Worm (Caenorhabditis elegans) whole organism, early embryonic: ENCODE data around the gene Y77E11A.8.

Source experiments
- B0310.2 ChIP-seq: sonication (generic microtip); optimal IDR thresholded peaks from 2 replicates; lab custom pipeline; 2016; ENCODE audit warnings: mild to moderate bottlenecking, missing genetic modification characterization, missing compliant biosample characterization
- F13C5.2 ChIP-seq: sonication (generic microtip); optimal IDR thresholded peaks from 2 replicates; lab custom pipeline; 2017; ENCODE audit warnings: mild to moderate bottlenecking, missing genetic modification characterization, inconsistent platforms, missing compliant biosample characterization
- aly-1 ChIP-seq: sonication (generic microtip); optimal IDR thresholded peaks from 2 replicates; lab custom pipeline; 2016; ENCODE audit warnings: missing genetic modification characterization, missing compliant biosample characterization
- ama-1 ChIP-seq: fragments of 150-350 bp; optimal IDR thresholded peaks from 2 replicates; lab custom pipeline; 2014
- ets-7 ChIP-seq: sonication (generic microtip); optimal IDR thresholded peaks from 2 replicates; lab custom pipeline; 2016; ENCODE audit warnings: missing genotype, missing genetic modification characterization, missing compliant biosample characterization
- flt-1 ChIP-seq: fragments of 200-800 bp; sonication (Bioruptor generic); IDR thresholded peaks from 2 replicates; pipeline ENCODE4 v1.3.6; 2022; ENCODE audit warnings: missing genetic modification characterization, missing compliant biosample characterization
- hmbx-1 ChIP-seq: sonication (generic microtip); optimal IDR thresholded peaks from 2 replicates; lab custom pipeline; 2016; ENCODE audit warnings: mild to moderate bottlenecking, missing genetic modification characterization, missing compliant biosample characterization
- pes-1 ChIP-seq: fragments of 200-800 bp; sonication (Bioruptor generic); IDR thresholded peaks from 2 replicates; pipeline ENCODE4 v1.3.6; 2022; ENCODE audit warnings: missing genetic modification reagents, missing genetic modification characterization, missing compliant biosample characterization
- scrt-1 ChIP-seq: fragments of 200-800 bp; sonication (Bioruptor generic); IDR thresholded peaks from 2 replicates; pipeline ENCODE4 v1.3.6; 2022; ENCODE audit warnings: missing genetic modification characterization, missing compliant biosample characterization
- sea-1 ChIP-seq: fragments of 200-800 bp; sonication (Bioruptor generic); conservative IDR thresholded peaks from 2 replicates; pipeline ENCODE4 v1.3.6; 2022; ENCODE audit warnings: missing genetic modification characterization, missing compliant biosample characterization
- tbx-11 ChIP-seq: fragments of 200-800 bp; sonication (Bioruptor generic); IDR thresholded peaks from 2 replicates; pipeline ENCODE4 v1.3.6; 2022; ENCODE audit warnings: missing genetic modification characterization, missing compliant biosample characterization
- tbx-37 ChIP-seq: fragments of 200-800 bp; sonication (Bioruptor generic); conservative IDR thresholded peaks from 2 replicates; pipeline ENCODE4 v1.3.6; 2022; ENCODE audit warnings: missing genetic modification reagents, missing genetic modification characterization, missing compliant biosample characterization
- tra-4 ChIP-seq: sonication (generic microtip); optimal IDR thresholded peaks from 2 replicates; lab custom pipeline; 2017; ENCODE audit warnings: missing genetic modification characterization, missing compliant biosample characterization

- no peak for TF ChIP-seq sea-1 (GFP tag; lab: Robert Waterston, UW)
- TF ChIP-seq ama-1 = no peak
- TF ChIP-seq F13C5.2 = no peak
- TF ChIP-seq tbx-37 = no peak
- no peak for TF ChIP-seq tra-4 (tag; lab: Kevin White, UChicago)
- no peak for TF ChIP-seq pes-1
- no peak for TF ChIP-seq flt-1
- no peak for TF ChIP-seq tbx-11
- TF ChIP-seq aly-1 (tag; lab: Kevin White, UChicago) = no peak
- no peak for TF ChIP-seq ets-7 (tag; lab: Kevin White, UChicago)
- TF ChIP-seq scrt-1 (GFP tag; lab: Robert Waterston, UW) = no peak
- TF ChIP-seq B0310.2 (tag; lab: Kevin White, UChicago) = no peak
- no peak for TF ChIP-seq hmbx-1 (tag; lab: Kevin White, UChicago)
Measured at ce11 chrIV:1434554-1435089, 9.8 kb upstream of the Y77E11A.8 start, which contains the start of gene clp-6.
